Worm (Caenorhabditis elegans): ENCODE data around the gene fbxb-53.

ce11 chrII:1738844-1739243 is 17.8 kb upstream of the fbxb-53 start, which contains the start of the genes irld-9 and irld-33:
- TF ChIP-seq pqm-1 (tag; optimal IDR thresholded peaks at IDR 0.05) (no peak), nhr-237 (tag; optimal IDR thresholded peaks at IDR 0.05) (no peak), zag-1 (tag; optimal IDR thresholded peaks at IDR 0.05) (no peak), nhr-77 (tag; optimal IDR thresholded peaks at IDR 0.05) (no peak), ztf-11 (tag; optimal IDR thresholded peaks at IDR 0.05) (no peak)
